Fruit fly (Drosophila melanogaster) whole organism, pupa: ENCODE results near the gene CG8765.

ENCODE experiments used
- CG10348 ChIP-seq: fragments of 200-800 bp; sonication (Bioruptor generic); IDR thresholded peaks from 2 replicates; pipeline ENCODE4 v1.3.6; 2022; ENCODE audit warnings: missing biosample characterization, missing genetic modification characterization
- CG12605 ChIP-seq: fragments of 200-800 bp; sonication (Bioruptor generic); IDR thresholded peaks from 2 replicates; pipeline ENCODE4 v1.3.6; 2022; ENCODE audit warnings: missing biosample characterization, missing genetic modification characterization
- CG13204 ChIP-seq: fragments of 200-800 bp; sonication (Bioruptor generic); optimal IDR thresholded peaks from 2 replicates; lab custom pipeline; 2018; ENCODE audit warnings: missing biosample characterization, mild to moderate bottlenecking, missing genetic modification characterization, moderate library complexity
- CG14655 ChIP-seq: fragments of 200-800 bp; sonication (Bioruptor generic); optimal IDR thresholded peaks from 3 replicates; lab custom pipeline; 2017; ENCODE audit warnings: mild to moderate bottlenecking, missing biosample characterization, missing genetic modification reagents, missing genetic modification characterization
- CG15710 ChIP-seq: fragments of 200-800 bp; sonication (Bioruptor generic); optimal IDR thresholded peaks from 2 replicates; lab custom pipeline; 2018; ENCODE audit warnings: missing biosample characterization, mild to moderate bottlenecking, missing genetic modification characterization, moderate library complexity
- CG17806 ChIP-seq: fragments of 200-800 bp; sonication (Bioruptor generic); optimal IDR thresholded peaks from 2 replicates; lab custom pipeline; 2018; ENCODE audit warnings: missing biosample characterization, mild to moderate bottlenecking, missing genetic modification characterization, moderate library complexity
- CG32121 ChIP-seq: fragments of 200-800 bp; sonication (Bioruptor generic); IDR thresholded peaks from 2 replicates; pipeline ENCODE4 v1.3.6; 2022; ENCODE audit warnings: missing biosample characterization, missing genetic modification characterization
- CG34367 ChIP-seq: fragments of 200-800 bp; sonication (Bioruptor generic); optimal IDR thresholded peaks from 2 replicates; lab custom pipeline; 2018; ENCODE audit warnings: missing biosample characterization, mild to moderate bottlenecking, missing genetic modification characterization
- CG4496 ChIP-seq: fragments of 200-800 bp; sonication (Bioruptor generic); IDR thresholded peaks from 3 replicates; pipeline ENCODE4 v1.3.6; 2022; ENCODE audit warnings: missing biosample characterization, missing genetic modification characterization
- CG8159 ChIP-seq: fragments of 200-800 bp; sonication (Bioruptor generic); optimal IDR thresholded peaks from 3 replicates; lab custom pipeline; 2018; ENCODE audit warnings: missing biosample characterization, mild to moderate bottlenecking, missing genetic modification characterization, moderate library complexity
- CG8301 ChIP-seq: fragments of 200-800 bp; sonication (Bioruptor generic); optimal IDR thresholded peaks from 2 replicates; lab custom pipeline; 2018; ENCODE audit warnings: missing biosample characterization, mild to moderate bottlenecking, missing genetic modification characterization
- CG9948 ChIP-seq: fragments of 200-800 bp; sonication (Bioruptor generic); optimal IDR thresholded peaks from 2 replicates; lab custom pipeline; 2018; ENCODE audit warnings: missing biosample characterization, mild to moderate bottlenecking, missing genetic modification characterization, moderate library complexity
- D1 ChIP-seq: fragments of 200-800 bp; sonication (Bioruptor generic); optimal IDR thresholded peaks from 2 replicates; lab custom pipeline; 2018; ENCODE audit warnings: missing biosample characterization, mild to moderate bottlenecking, missing genetic modification characterization, moderate library complexity
- EcR ChIP-seq: fragments of 200-800 bp; sonication (Bioruptor generic); optimal IDR thresholded peaks from 3 replicates; lab custom pipeline; 2019; ENCODE audit warnings: missing biosample characterization, missing genetic modification characterization, mild to moderate bottlenecking, moderate library complexity, missing genetic modification reagents
- Ets98B ChIP-seq: fragments of 200-800 bp; sonication (Bioruptor generic); IDR thresholded peaks from 2 replicates; pipeline ENCODE4 v1.3.6; 2022; ENCODE audit warnings: missing biosample characterization, missing genetic modification characterization
- Pif1A ChIP-seq: fragments of 200-800 bp; sonication (Bioruptor generic); optimal IDR thresholded peaks from 3 replicates; lab custom pipeline; 2016; ENCODE audit warnings: missing biosample characterization, missing genetic modification characterization
- Pif1B ChIP-seq: fragments of 200-800 bp; sonication (Bioruptor generic); optimal IDR thresholded peaks from 3 replicates; lab custom pipeline; 2016; ENCODE audit warnings: missing biosample characterization, missing genetic modification characterization
- Snoo ChIP-seq: fragments of 200-800 bp; sonication (Bioruptor generic); optimal IDR thresholded peaks from 3 replicates; lab custom pipeline; 2017; ENCODE audit warnings: missing biosample characterization, mild to moderate bottlenecking, missing genetic modification characterization, inconsistent platforms
- fd96Ca ChIP-seq: fragments of 200-800 bp; sonication (Bioruptor generic); IDR thresholded peaks from 3 replicates; pipeline ENCODE4 v1.3.6; 2022; ENCODE audit warnings: missing biosample characterization, missing genetic modification characterization
- gl ChIP-seq: fragments of 200-800 bp; sonication (Bioruptor generic); optimal IDR thresholded peaks from 2 replicates; lab custom pipeline; 2018; ENCODE audit warnings: missing biosample characterization, mild to moderate bottlenecking, missing genetic modification characterization
- rn ChIP-seq: fragments of 200-800 bp; sonication (Bioruptor generic); IDR thresholded peaks from 2 replicates; pipeline ENCODE4 v1.3.6; 2022; ENCODE audit warnings: missing biosample characterization, missing genetic modification characterization

CG8765 gene

dm6 chr3L:19674317-19674716 lies 12.8 kb downstream of the CG8765 start:
- TF ChIP-seq CG8301 (tag; lab: Kevin White, UChicago) = peak; percentile 22
- no peak for TF ChIP-seq CG32121 (GFP tag; lab: Robert Waterston, UW)
- peak; percentile 18 for TF ChIP-seq Snoo (tag; lab: Kevin White, UChicago)
- TF ChIP-seq Pif1B = peak; percentile 23
- peak; percentile 55; the same call in 2 of the 3 replicates for TF ChIP-seq CG4496 (GFP tag; lab: Robert Waterston, UW)
- TF ChIP-seq fd96Ca (GFP tag; lab: Robert Waterston, UW) = no peak
- TF ChIP-seq CG15710 (tag; lab: Kevin White, UChicago) = peak; percentile 53
- peak; percentile 57 for TF ChIP-seq CG8159
- peak; percentile 42 for TF ChIP-seq CG9948 (tag; lab: Kevin White, UChicago)
- peak; percentile 1 for TF ChIP-seq gl (tag; lab: Kevin White, UChicago)
- TF ChIP-seq CG10348 (GFP tag; lab: Robert Waterston, UW) = no peak
- TF ChIP-seq D1 (tag; lab: Kevin White, UChicago) = no peak
- TF ChIP-seq CG12605 = no peak
- peak; percentile 51 for TF ChIP-seq CG17806 (tag; lab: Kevin White, UChicago)
- no peak for TF ChIP-seq Ets98B (GFP tag; lab: Robert Waterston, UW)
- TF ChIP-seq EcR (GFP tag; lab: Kevin White, UChicago) = no peak
- TF ChIP-seq rn (GFP tag; lab: Robert Waterston, UW) = no peak
- TF ChIP-seq CG13204 (GFP tag; lab: Kevin White, UChicago) = no peak
- peak; percentile 30 for TF ChIP-seq CG34367
- TF ChIP-seq CG14655 (GFP tag; lab: Kevin White, UChicago) = peak; percentile 46
- peak; percentile 40 for TF ChIP-seq Pif1A (GFP tag; lab: Kevin White, UChicago)

dm6 chr3L:19670492-19670891 lies 16.7 kb downstream of the CG8765 start:
- no peak for TF ChIP-seq Pif1A (GFP tag; lab: Kevin White, UChicago)
- TF ChIP-seq EcR (GFP tag; lab: Kevin White, UChicago) = no peak
- no peak for TF ChIP-seq CG8301 (tag; lab: Kevin White, UChicago)
- no peak for TF ChIP-seq Ets98B (GFP tag; lab: Robert Waterston, UW)
- TF ChIP-seq CG8159 = peak; percentile 9
- no peak for TF ChIP-seq Pif1B
- no peak for TF ChIP-seq rn (GFP tag; lab: Robert Waterston, UW)
- TF ChIP-seq CG17806 (tag; lab: Kevin White, UChicago) = peak; percentile 3
- peak; percentile 9 for TF ChIP-seq CG14655 (GFP tag; lab: Kevin White, UChicago)
- no peak for TF ChIP-seq CG10348 (GFP tag; lab: Robert Waterston, UW)

- no peak for TF ChIP-seq CG15710 (tag; lab: Kevin White, UChicago)
- no peak for TF ChIP-seq CG8301 (tag; lab: Kevin White, UChicago)
- TF ChIP-seq Pif1A (GFP tag; lab: Kevin White, UChicago) = no peak
- TF ChIP-seq Ets98B (GFP tag; lab: Robert Waterston, UW) = no peak
- TF ChIP-seq CG34367 = no peak
- no peak for TF ChIP-seq Snoo (tag; lab: Kevin White, UChicago)
- peak; percentile 1 for TF ChIP-seq CG14655 (GFP tag; lab: Kevin White, UChicago)
- no peak for TF ChIP-seq CG4496 (GFP tag; lab: Robert Waterston, UW)
Measured at dm6 chr3L:19665059-19665626, 22.0 kb downstream of the CG8765 start.

- TF ChIP-seq CG8159 = no peak
- 0 out of 3 replicates have a peak, but pooled peaks have one; percentile 26 for TF ChIP-seq CG4496 (GFP tag; lab: Robert Waterston, UW)
- TF ChIP-seq D1 (tag; lab: Kevin White, UChicago) = no peak
- TF ChIP-seq CG14655 (GFP tag; lab: Kevin White, UChicago) = no peak
- TF ChIP-seq Ets98B (GFP tag; lab: Robert Waterston, UW) = no peak; the same call in 1 of the 2 replicates
- peak; percentile 2 for TF ChIP-seq Pif1B
- TF ChIP-seq rn (GFP tag; lab: Robert Waterston, UW) = no peak
- TF ChIP-seq gl (tag; lab: Kevin White, UChicago) = no peak
- TF ChIP-seq, all 21 proteins: peak for 2
Measured at dm6 chr3L:19663605-19664230, 23.4 kb downstream of the CG8765 start, which contains the start of gene tey. Gene tey, minus strand, starts transcription at chr3L:19664104.

- TF ChIP-seq CG14655 (GFP tag; lab: Kevin White, UChicago) (no peak), CG17806 (tag; lab: Kevin White, UChicago) (no peak), Ets98B (GFP tag; lab: Robert Waterston, UW) (no peak), D1 (tag; lab: Kevin White, UChicago) (no peak), rn (GFP tag; lab: Robert Waterston, UW) (no peak), CG4496 (GFP tag; lab: Robert Waterston, UW) (no peak), CG15710 (tag; lab: Kevin White, UChicago) (no peak), CG10348 (GFP tag; lab: Robert Waterston, UW) (no peak), CG8301 (tag; lab: Kevin White, UChicago) (no peak), Pif1A (GFP tag; lab: Kevin White, UChicago) (no peak)
Measured at dm6 chr3L:19662892-19663291, 24.3 kb downstream of the CG8765 start.

dm6 chr3L:19655923-19656322 lies 31.2 kb downstream of the CG8765 start:
- TF ChIP-seq CG8159 (peak; percentile 7), CG17806 (tag; lab: Kevin White, UChicago) (no peak)
